Worm (Caenorhabditis elegans) whole organism, young adult: ENCODE data around the gene lin-12.

Source experiments
- C17E4.6 ChIP-seq: fragments of 200-800 bp; sonication (Bioruptor generic); IDR thresholded peaks from 2 replicates; pipeline ENCODE4 v1.3.6; 2022; ENCODE audit warnings: missing genetic modification reagents, missing genetic modification characterization, missing compliant biosample characterization
- D2030.7 ChIP-seq: fragments of 200-800 bp; sonication (Bioruptor generic); IDR thresholded peaks from 2 replicates; pipeline ENCODE4 v1.3.6; 2022; ENCODE audit warnings: missing genetic modification reagents, missing genetic modification characterization, missing compliant biosample characterization
- F10E7.11 ChIP-seq: sonication (generic microtip); optimal IDR thresholded peaks from 2 replicates; lab custom pipeline; 2017; ENCODE audit warnings: mild to moderate bottlenecking, missing genetic modification characterization, moderate library complexity, missing compliant biosample characterization
- F23B12.7 ChIP-seq: sonication (generic microtip); optimal IDR thresholded peaks from 2 replicates; lab custom pipeline; 2017; ENCODE audit warnings: missing genetic modification characterization, mild to moderate bottlenecking, missing compliant biosample characterization, antibody characterized with exemption, moderate library complexity; ENCODE audit not compliant: insufficient read depth
- F33H1.4 ChIP-seq: fragments of 200-800 bp; sonication (Bioruptor generic); IDR thresholded peaks from 2 replicates; pipeline ENCODE4 v1.3.6; 2022; ENCODE audit warnings: missing genetic modification reagents, missing genetic modification characterization, missing compliant biosample characterization
- F37B4.10 ChIP-seq: fragments of 200-800 bp; sonication (Bioruptor generic); IDR thresholded peaks from 2 replicates; pipeline ENCODE4 v1.3.6; 2022; ENCODE audit warnings: missing genetic modification characterization, missing compliant biosample characterization
- F39B2.1 ChIP-seq: fragments of 200-800 bp; sonication (Bioruptor generic); IDR thresholded peaks from 2 replicates; pipeline ENCODE4 v1.3.6; 2022; ENCODE audit warnings: missing genetic modification reagents, missing genetic modification characterization, missing compliant biosample characterization
- F49E8.2 ChIP-seq: sonication (generic microtip); optimal IDR thresholded peaks from 3 replicates; lab custom pipeline; 2017; ENCODE audit warnings: missing genetic modification characterization, mild to moderate bottlenecking, missing compliant biosample characterization, antibody characterized with exemption, moderate library complexity; ENCODE audit not compliant: insufficient read depth
- F55B11.4 ChIP-seq: sonication (generic microtip); optimal IDR thresholded peaks from 2 replicates; lab custom pipeline; 2016; ENCODE audit warnings: missing compliant biosample characterization, missing genetic modification characterization, borderline replicate concordance; ENCODE audit not compliant: insufficient read depth
- K11D2.4 ChIP-seq: fragments of 200-800 bp; sonication (Bioruptor generic); IDR thresholded peaks from 2 replicates; pipeline ENCODE4 v1.3.6; 2022; ENCODE audit warnings: missing genetic modification reagents, missing genetic modification characterization, missing compliant biosample characterization
- T26A5.8 ChIP-seq: sonication (generic microtip); optimal IDR thresholded peaks from 2 replicates; lab custom pipeline; 2016; ENCODE audit warnings: missing genetic modification characterization, missing compliant biosample characterization
- Y53G8AR.9 ChIP-seq: fragments of 200-800 bp; sonication (Bioruptor generic); conservative IDR thresholded peaks from 2 replicates; pipeline ENCODE4 v1.3.6; 2022; ENCODE audit warnings: missing genetic modification reagents, missing genetic modification characterization, missing compliant biosample characterization
- ama-1 ChIP-seq, 3 experiments: fragments of 150-350 bp in 1 of 3; sonication (generic microtip) in 2 of 3; optimal IDR thresholded peaks; 2 replicates each; lab custom pipeline; 2014 to 2018; ENCODE audit warnings: missing biosample characterization in 2 of 3, missing genetic modification characterization in 2 of 3, missing genetic modification reagents in 2 of 3
- cebp-1 ChIP-seq, 2 experiments: fragments of 200-800 bp in 1 of 2; sonication (Bioruptor generic) in 1 of 2; sonication (generic microtip) in 1 of 2; IDR thresholded peaks in 1 of 2; optimal IDR thresholded peaks in 1 of 2; 2 replicates each; pipeline versions ENCODE4 v1.3.6 to Lab custom; 2017 to 2022; ENCODE audit warnings: missing compliant biosample characterization in 2 of 2, missing genetic modification characterization in 2 of 2, mild to moderate bottlenecking in 1 of 2, missing genetic modification reagents in 1 of 2, moderate library complexity in 1 of 2
- ceh-27 ChIP-seq: fragments of 200-800 bp; sonication (Bioruptor generic); optimal IDR thresholded peaks from 2 replicates; lab custom pipeline; 2018; ENCODE audit warnings: mild to moderate bottlenecking, missing genetic modification characterization, moderate library complexity, missing compliant biosample characterization
- ceh-40 ChIP-seq: fragments of 200-800 bp; sonication (Bioruptor generic); IDR thresholded peaks from 2 replicates; pipeline ENCODE4 v1.3.6; 2022; ENCODE audit warnings: missing genetic modification characterization, missing compliant biosample characterization
- dpl-1 ChIP-seq: fragments of 150-350 bp; optimal IDR thresholded peaks from 2 replicates; lab custom pipeline; 2014; ENCODE audit warnings: missing biosample characterization, missing genetic modification reagents, missing genetic modification characterization
- efl-1 ChIP-seq: fragments of 150-350 bp; optimal IDR thresholded peaks from 2 replicates; lab custom pipeline; 2014; ENCODE audit warnings: missing biosample characterization, missing genetic modification reagents, missing genetic modification characterization
- egl-18 ChIP-seq: fragments of 200-800 bp; sonication (Bioruptor generic); IDR thresholded peaks from 2 replicates; pipeline ENCODE4 v1.3.6; 2022; ENCODE audit warnings: missing genetic modification reagents, missing genetic modification characterization, missing compliant biosample characterization
- ekl-4 ChIP-seq: fragments of 200-800 bp; sonication (Bioruptor generic); IDR thresholded peaks from 2 replicates; pipeline ENCODE4 v1.3.6; 2022; ENCODE audit warnings: missing genetic modification reagents, missing genetic modification characterization, missing compliant biosample characterization
- ets-4 ChIP-seq: fragments of 200-800 bp; sonication (Bioruptor generic); optimal IDR thresholded peaks from 2 replicates; lab custom pipeline; 2018; ENCODE audit warnings: mild to moderate bottlenecking, missing genetic modification characterization, missing compliant biosample characterization
- fkh-3 ChIP-seq: sonication (generic microtip); optimal IDR thresholded peaks from 2 replicates; lab custom pipeline; 2016; ENCODE audit warnings: mild to moderate bottlenecking, missing genetic modification characterization, missing compliant biosample characterization
- hmg-1.2 ChIP-seq: fragments of 200-800 bp; sonication (Bioruptor generic); IDR thresholded peaks from 2 replicates; pipeline ENCODE4 v1.3.6; 2022; ENCODE audit warnings: missing genetic modification reagents, missing genetic modification characterization, missing compliant biosample characterization
- hmg-20 ChIP-seq: fragments of 200-800 bp; sonication (Bioruptor generic); IDR thresholded peaks from 2 replicates; pipeline ENCODE4 v1.3.6; 2022; ENCODE audit warnings: missing genetic modification reagents, missing genetic modification characterization, missing compliant biosample characterization
- let-607 ChIP-seq, 2 experiments: fragments of 200-800 bp in 1 of 2; sonication (Bioruptor generic) in 1 of 2; sonication (generic microtip) in 1 of 2; optimal IDR thresholded peaks; 2 replicates each; lab custom pipeline; 2016 to 2018; ENCODE audit warnings: mild to moderate bottlenecking in 2 of 2, missing compliant biosample characterization in 2 of 2, missing genetic modification characterization in 2 of 2, moderate library complexity in 2 of 2, missing genotype in 1 of 2
- lir-1 ChIP-seq: fragments of 200-800 bp; sonication (Bioruptor generic); conservative IDR thresholded peaks from 2 replicates; pipeline ENCODE4 v1.3.6; 2022; ENCODE audit warnings: missing genetic modification reagents, missing genetic modification characterization, missing compliant biosample characterization
- lsl-1 ChIP-seq: fragments of 200-800 bp; sonication (Bioruptor generic); optimal IDR thresholded peaks from 2 replicates; lab custom pipeline; 2018; ENCODE audit warnings: mild to moderate bottlenecking, missing genetic modification characterization, moderate library complexity, missing compliant biosample characterization
- madf-3 ChIP-seq: fragments of 200-800 bp; sonication (Bioruptor generic); IDR thresholded peaks from 2 replicates; pipeline ENCODE4 v1.3.6; 2022; ENCODE audit warnings: missing genetic modification reagents, missing genetic modification characterization, missing compliant biosample characterization
- madf-6 ChIP-seq: fragments of 200-800 bp; sonication (Bioruptor generic); IDR thresholded peaks from 2 replicates; pipeline ENCODE4 v1.3.6; 2022; ENCODE audit warnings: missing genetic modification reagents, missing genetic modification characterization, missing compliant biosample characterization
- mxl-1 ChIP-seq: sonication (generic microtip); optimal IDR thresholded peaks from 2 replicates; lab custom pipeline; 2016; ENCODE audit warnings: missing genetic modification characterization, missing compliant biosample characterization
- nfya-1 ChIP-seq: sonication (generic microtip); optimal IDR thresholded peaks from 2 replicates; lab custom pipeline; 2017; ENCODE audit warnings: antibody characterized with exemption, missing compliant biosample characterization, missing genetic modification characterization, borderline replicate concordance; ENCODE audit not compliant: insufficient read depth
- nhr-80 ChIP-seq: sonication (generic microtip); optimal IDR thresholded peaks from 2 replicates; lab custom pipeline; 2016; ENCODE audit warnings: missing genetic modification characterization, missing compliant biosample characterization
- pbrm-1 ChIP-seq: fragments of 200-800 bp; sonication (Bioruptor generic); IDR thresholded peaks from 2 replicates; pipeline ENCODE4 v1.3.6; 2022; ENCODE audit warnings: missing genetic modification reagents, missing genetic modification characterization, missing compliant biosample characterization
- snpc-1.1 ChIP-seq: sonication (generic microtip); optimal IDR thresholded peaks from 2 replicates; lab custom pipeline; 2017; ENCODE audit warnings: missing genetic modification characterization, mild to moderate bottlenecking, missing compliant biosample characterization, antibody characterized with exemption, moderate library complexity, missing genotype, missing genetic modification reagents; ENCODE audit not compliant: insufficient read depth
- snpc-1.3 ChIP-seq: sonication (generic microtip); optimal IDR thresholded peaks from 2 replicates; lab custom pipeline; 2017; ENCODE audit warnings: missing genetic modification characterization, mild to moderate bottlenecking, missing compliant biosample characterization, antibody characterized with exemption, moderate library complexity, missing genotype, missing genetic modification reagents; ENCODE audit not compliant: insufficient read depth
- somi-1 ChIP-seq: fragments of 200-800 bp; sonication (Bioruptor generic); optimal IDR thresholded peaks from 2 replicates; lab custom pipeline; 2018; ENCODE audit warnings: mild to moderate bottlenecking, missing genetic modification characterization, missing compliant biosample characterization
- tbp1 ChIP-seq: fragments of 200-800 bp; sonication (Bioruptor generic); optimal IDR thresholded peaks from 2 replicates; lab custom pipeline; 2018; ENCODE audit warnings: mild to moderate bottlenecking, missing genetic modification characterization, missing compliant biosample characterization
- tlf-1 ChIP-seq: fragments of 200-800 bp; sonication (Bioruptor generic); optimal IDR thresholded peaks from 2 replicates; lab custom pipeline; 2018; ENCODE audit warnings: mild to moderate bottlenecking, missing genetic modification characterization, missing compliant biosample characterization
- unc-62 ChIP-seq: fragments of 150-350 bp; optimal IDR thresholded peaks from 2 replicates; lab custom pipeline; 2014; ENCODE audit warnings: missing biosample characterization, missing genetic modification reagents, missing genetic modification characterization
- ztf-18 ChIP-seq: sonication (generic microtip); optimal IDR thresholded peaks from 2 replicates; lab custom pipeline; 2016; ENCODE audit warnings: missing genotype, mild to moderate bottlenecking, missing genetic modification characterization, missing compliant biosample characterization
- ztf-22 ChIP-seq: fragments of 200-800 bp; sonication (Bioruptor generic); optimal IDR thresholded peaks from 2 replicates; lab custom pipeline; 2018; ENCODE audit warnings: mild to moderate bottlenecking, missing genetic modification characterization, moderate library complexity, missing compliant biosample characterization
- ztf-28 ChIP-seq: fragments of 200-800 bp; sonication (Bioruptor generic); IDR thresholded peaks from 2 replicates; pipeline ENCODE4 v1.3.6; 2022; ENCODE audit warnings: missing genetic modification reagents, missing genetic modification characterization, missing compliant biosample characterization
- ztf-3 ChIP-seq: fragments of 200-800 bp; sonication (Bioruptor generic); optimal IDR thresholded peaks from 2 replicates; lab custom pipeline; 2018; ENCODE audit warnings: mild to moderate bottlenecking, missing genetic modification characterization, missing compliant biosample characterization

lin-12 gene

ce11 chrIII:9058959-9059534, 12.2 kb downstream of the lin-12 start, which contains the start of gene gst-1 (continued):
- TF ChIP-seq ets-4 (GFP tag; lab: Kevin White, UChicago) (no peak), madf-6 (GFP tag; lab: Robert Waterston, UW) (peak; percentile 20; the same call in 1 of the 2 replicates), lir-1 (no peak), ekl-4 (GFP tag; lab: Robert Waterston, UW) (no peak), F10E7.11 (no peak), hmg-20 (GFP tag; lab: Robert Waterston, UW) (no peak), tbp1 (peak; percentile 21), C17E4.6 (GFP tag; lab: Robert Waterston, UW) (0 out of 2 replicates have a peak, but pooled peaks have one; percentile 29), mxl-1 (tag; lab: Kevin White, UChicago) (no peak), lsl-1 (GFP tag; lab: Kevin White, UChicago) (peak; percentile 28), F39B2.1 (GFP tag; lab: Robert Waterston, UW) (no peak), ztf-18 (tag; lab: Kevin White, UChicago) (peak; percentile 31), T26A5.8 (tag; lab: Kevin White, UChicago) (no peak), F37B4.10 (GFP tag; lab: Robert Waterston, UW) (no peak), somi-1 (GFP tag; lab: Kevin White, UChicago) (no peak), tlf-1 (GFP tag; lab: Kevin White, UChicago) (no peak), efl-1 (GFP tag; lab: Kevin White, UChicago) (peak; percentile 10), F55B11.4 (tag; lab: Kevin White, UChicago) (no peak), pbrm-1 (GFP tag; lab: Robert Waterston, UW) (no peak), cebp-1 (GFP tag; IDR thresholded peaks at IDR 0.05; lab: Robert Waterston, UW) (no peak), cebp-1 (tag; optimal IDR thresholded peaks at IDR 0.05; lab: Kevin White, UChicago) (peak; percentile 26), ztf-22 (GFP tag; lab: Kevin White, UChicago) (peak; percentile 35), Y53G8AR.9 (no peak), unc-62 (GFP tag; lab: Kevin White, UChicago) (no peak), ceh-40 (GFP tag; lab: Robert Waterston, UW) (no peak), madf-3 (0 out of 2 replicates have a peak, but pooled peaks have one; percentile 42), fkh-3 (tag; lab: Kevin White, UChicago) (no peak), egl-18 (no peak), ztf-3 (GFP tag; lab: Kevin White, UChicago) (no peak), nhr-80 (tag; lab: Kevin White, UChicago) (peak; percentile 44), ceh-27 (GFP tag; lab: Kevin White, UChicago) (peak; percentile 2)

ce11 chrIII:9054414-9055147, 16.7 kb downstream of the lin-12 start, which contains the start of gene cls-2:
Gene cls-2, plus strand, starts transcription at chrIII:9055048.
- no peak for TF ChIP-seq let-607 (tag; optimal IDR thresholded peaks at IDR 0.05; lab: Kevin White, UChicago)
- no peak for TF ChIP-seq cebp-1 (GFP tag; IDR thresholded peaks at IDR 0.05; lab: Robert Waterston, UW)
- TF ChIP-seq cebp-1 (tag; optimal IDR thresholded peaks at IDR 0.05; lab: Kevin White, UChicago): peak; percentile 76
- TF ChIP-seq efl-1 (GFP tag; lab: Kevin White, UChicago): peak; percentile 72
- peak; percentile 67 for TF ChIP-seq F23B12.7 (tag; lab: Kevin White, UChicago)
- peak; percentile 6 for TF ChIP-seq snpc-1.1 (tag; lab: Kevin White, UChicago)
- no peak for TF ChIP-seq ztf-28 (GFP tag; lab: Robert Waterston, UW)
- peak; percentile 71 for TF ChIP-seq madf-6 (GFP tag; lab: Robert Waterston, UW)
- TF ChIP-seq hmg-1.2 (GFP tag; lab: Robert Waterston, UW): no peak
- peak; percentile 87 for TF ChIP-seq F33H1.4
- TF ChIP-seq D2030.7 (GFP tag; lab: Robert Waterston, UW): peak; percentile 57
- peak; percentile 39 for TF ChIP-seq ama-1 (optimal IDR thresholded peaks at IDR 0.05; lab: Kevin White, UChicago)
- peak in 1 of 2 experiments; percentile 21 for TF ChIP-seq ama-1 (GFP tag; optimal IDR thresholded peaks at IDR 0.05; lab: Kevin White, UChicago)
- TF ChIP-seq nfya-1 (tag; lab: Kevin White, UChicago): no peak
- peak; percentile 48 for TF ChIP-seq F49E8.2 (tag; lab: Kevin White, UChicago)
- TF ChIP-seq K11D2.4 (GFP tag; lab: Robert Waterston, UW): no peak
- peak; percentile 43 for TF ChIP-seq snpc-1.3 (tag; lab: Kevin White, UChicago)
- peak; percentile 28 for TF ChIP-seq dpl-1 (GFP tag; lab: Kevin White, UChicago)
- TF ChIP-seq Y53G8AR.9: 0 out of 2 replicates have a peak, but pooled peaks have one; percentile 45
